Worm (Caenorhabditis elegans) whole organism, young adult: ENCODE data around the gene W02A2.12.
A peak's percentile ranks its signal among the peaks of the same experiment; 100 is the strongest.

ENCODE experiments used
- ama-1 ChIP-seq, 3 experiments: fragments of 150-350 bp in 1 of 3; sonication (generic microtip) in 2 of 3; optimal IDR thresholded peaks; 2 replicates each; lab custom pipeline; 2014 to 2018; ENCODE audit warnings: missing biosample characterization in 2 of 3, missing genetic modification characterization in 2 of 3, missing genetic modification reagents in 2 of 3
- cebp-1 ChIP-seq, 2 experiments: fragments of 200-800 bp in 1 of 2; sonication (Bioruptor generic) in 1 of 2; sonication (generic microtip) in 1 of 2; IDR thresholded peaks in 1 of 2; optimal IDR thresholded peaks in 1 of 2; 2 replicates each; pipeline versions ENCODE4 v1.3.6 to Lab custom; 2017 to 2022; ENCODE audit warnings: missing compliant biosample characterization in 2 of 2, missing genetic modification characterization in 2 of 2, mild to moderate bottlenecking in 1 of 2, missing genetic modification reagents in 1 of 2, moderate library complexity in 1 of 2
- hrde-1 ChIP-seq: sonication (generic microtip); optimal IDR thresholded peaks from 2 replicates; lab custom pipeline; 2016; ENCODE audit warnings: missing genetic modification characterization, mild to moderate bottlenecking, missing compliant biosample characterization, moderate library complexity, missing genotype, missing genetic modification reagents, borderline replicate concordance
- lin-54 ChIP-seq: fragments of 200-800 bp; sonication (Bioruptor generic); optimal IDR thresholded peaks from 2 replicates; lab custom pipeline; 2018; ENCODE audit warnings: mild to moderate bottlenecking, missing genetic modification characterization, missing compliant biosample characterization
- lir-1 ChIP-seq: fragments of 200-800 bp; sonication (Bioruptor generic); conservative IDR thresholded peaks from 2 replicates; pipeline ENCODE4 v1.3.6; 2022; ENCODE audit warnings: missing genetic modification reagents, missing genetic modification characterization, missing compliant biosample characterization
- lsy-27 ChIP-seq: sonication (generic microtip); optimal IDR thresholded peaks from 2 replicates; lab custom pipeline; 2017; ENCODE audit warnings: missing genetic modification characterization, mild to moderate bottlenecking, missing compliant biosample characterization, antibody characterized with exemption, missing genotype, borderline replicate concordance; ENCODE audit not compliant: insufficient read depth
- mel-28 ChIP-seq: sonication (generic microtip); optimal IDR thresholded peaks from 2 replicates; lab custom pipeline; 2016; ENCODE audit warnings: borderline replicate concordance, mild to moderate bottlenecking, missing genetic modification characterization, missing compliant biosample characterization
- nhr-120 ChIP-seq: fragments of 200-800 bp; sonication (Bioruptor generic); IDR thresholded peaks from 2 replicates; pipeline ENCODE4 v1.3.6; 2022; ENCODE audit warnings: missing genetic modification characterization, missing compliant biosample characterization
- repo-1 ChIP-seq: sonication (generic microtip); optimal IDR thresholded peaks from 2 replicates; lab custom pipeline; 2017; ENCODE audit warnings: mild to moderate bottlenecking, missing genetic modification characterization, missing compliant biosample characterization
- sea-2 ChIP-seq: fragments of 200-800 bp; sonication (Bioruptor generic); IDR thresholded peaks from 2 replicates; pipeline ENCODE4 v1.3.6; 2022; ENCODE audit warnings: missing genetic modification characterization, missing compliant biosample characterization
- sptf-2 ChIP-seq: fragments of 200-800 bp; sonication (Bioruptor generic); optimal IDR thresholded peaks from 2 replicates; lab custom pipeline; 2018; ENCODE audit warnings: mild to moderate bottlenecking, missing genetic modification characterization, missing compliant biosample characterization
- ztf-22 ChIP-seq: fragments of 200-800 bp; sonication (Bioruptor generic); optimal IDR thresholded peaks from 2 replicates; lab custom pipeline; 2018; ENCODE audit warnings: mild to moderate bottlenecking, missing genetic modification characterization, moderate library complexity, missing compliant biosample characterization

DNA sequence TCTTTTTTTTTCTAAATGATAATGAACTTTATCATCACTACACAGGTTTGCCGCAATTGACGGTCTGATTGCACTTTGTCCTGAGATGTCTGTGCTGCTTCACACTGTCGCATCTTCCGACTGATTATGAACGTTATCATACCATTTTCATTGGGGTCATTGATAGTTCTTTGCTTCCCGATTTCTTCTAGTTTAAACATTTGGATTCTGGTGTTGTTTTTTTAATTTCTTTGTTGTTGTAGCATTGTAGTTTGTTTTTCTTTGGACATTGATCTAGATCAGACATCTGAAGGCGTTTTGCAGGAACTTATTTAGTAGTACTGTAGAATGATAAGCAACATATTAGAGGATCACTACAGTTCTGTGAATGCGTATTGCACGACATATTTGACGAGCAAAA lies 29.9 kb downstream of the W02A2.12 start:
- TF ChIP-seq repo-1 (tag; lab: Kevin White, UChicago) (peak; percentile 85), sea-2 (GFP tag; lab: Robert Waterston, UW) (no peak), ztf-22 (GFP tag; lab: Kevin White, UChicago) (peak; percentile 46), ama-1 (optimal IDR thresholded peaks at IDR 0.05; lab: Kevin White, UChicago) (no peak), ama-1 (GFP tag; optimal IDR thresholded peaks at IDR 0.05; lab: Kevin White, UChicago) (no peak), lsy-27 (no peak), sptf-2 (GFP tag; lab: Kevin White, UChicago) (no peak), hrde-1 (peak; percentile 36), cebp-1 (GFP tag; IDR thresholded peaks at IDR 0.05; lab: Robert Waterston, UW) (peak; percentile 67), cebp-1 (tag; optimal IDR thresholded peaks at IDR 0.05; lab: Kevin White, UChicago) (peak; percentile 74), mel-28 (no peak), nhr-120 (GFP tag; lab: Robert Waterston, UW) (no peak), lir-1 (GFP tag; lab: Robert Waterston, UW) (no peak), lin-54 (GFP tag; lab: Kevin White, UChicago) (peak; percentile 31)
